Fruit fly (Drosophila melanogaster): ENCODE data around the gene CG2680.
A peak's percentile ranks its signal among the peaks of the same experiment; 100 is the strongest.

The CG2680 gene

DNA sequence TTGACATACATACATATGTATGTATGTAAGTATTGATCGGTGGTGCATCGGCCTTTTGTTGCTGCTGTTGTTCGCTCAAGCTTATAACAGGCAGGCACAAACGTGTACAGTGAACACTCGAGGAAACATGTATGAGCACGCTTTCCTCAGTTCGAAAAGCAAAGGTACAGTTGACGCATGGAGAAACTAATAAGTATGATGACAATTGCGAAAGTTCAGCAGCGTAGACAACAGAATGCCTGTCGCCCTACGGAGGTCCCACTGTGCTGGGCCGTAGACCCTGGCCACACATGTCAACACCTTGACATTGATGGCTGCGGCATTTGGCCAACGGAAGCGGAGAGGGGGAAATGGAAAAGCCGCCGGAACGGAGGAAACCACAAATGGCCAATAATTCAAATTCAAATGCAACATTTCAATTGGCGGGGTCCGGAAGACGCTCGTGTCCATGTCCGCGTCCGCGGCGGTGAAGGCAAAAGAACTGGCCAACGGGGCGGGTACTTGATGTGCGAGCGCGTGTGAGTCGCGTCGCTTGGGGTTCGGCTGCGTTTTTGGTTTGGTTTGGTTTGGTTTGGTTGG is 1.0 kb upstream of the CG2680 start, which contains the start of gene CG2681 (continued):
- TF ChIP-seq CG17359 (tag; optimal IDR thresholded peaks at IDR 0.05) (peak; percentile 37), Sox100B (GFP tag; optimal IDR thresholded peaks at IDR 0.05) (no peak), ro (GFP tag; IDR thresholded peaks at IDR 0.05) (no peak), CG12744 (GFP tag; optimal IDR thresholded peaks at IDR 0.05) (no peak), Nf-YA (GFP tag; IDR thresholded peaks at IDR 0.05) (peak; percentile 35; the same call in 1 of the 2 replicates), lmd (GFP tag; IDR thresholded peaks at IDR 0.05) (peak; percentile 71), CG3847 (GFP tag; IDR thresholded peaks at IDR 0.05) (0 out of 2 replicates have a peak, but pooled peaks have one; percentile 7), Optix (GFP tag; IDR thresholded peaks at IDR 0.05) (peak; percentile 56; the same call in 1 of the 3 replicates), Med (GFP tag) (peak; percentile 89), sens-2 (GFP tag; IDR thresholded peaks at IDR 0.05) (0 out of 2 replicates have a peak, but pooled peaks have one; percentile 12), yki (optimal IDR thresholded peaks at IDR 0.05) (no peak), emc (GFP tag; optimal IDR thresholded peaks at IDR 0.05) (no peak), Poxn (GFP tag; IDR thresholded peaks at IDR 0.05) (0 out of 2 replicates have a peak, but pooled peaks have one; percentile 3), z (GFP tag; IDR thresholded peaks at IDR 0.05) (no peak), her (GFP tag; optimal IDR thresholded peaks at IDR 0.05) (peak; percentile 15), al (GFP tag; IDR thresholded peaks at IDR 0.05) (peak; percentile 50), salm (tag; optimal IDR thresholded peaks at IDR 0.05) (no peak), Oaz (GFP tag; IDR thresholded peaks at IDR 0.05) (peak; percentile 37; the same call in 1 of the 2 replicates), Elba2 (GFP tag; optimal IDR thresholded peaks at IDR 0.05) (no peak), Hr39 (optimal IDR thresholded peaks at IDR 0.05) (no peak), CG12104 (GFP tag; optimal IDR thresholded peaks at IDR 0.05) (no peak), CG4707 (GFP tag; optimal IDR thresholded peaks at IDR 0.05) (no peak), zfh2 (GFP tag; optimal IDR thresholded peaks at IDR 0.05) (peak; percentile 23), kah (GFP tag; optimal IDR thresholded peaks at IDR 0.05) (no peak), unpg (GFP tag; optimal IDR thresholded peaks at IDR 0.05) (peak; percentile 2), Doc2 (GFP tag; IDR thresholded peaks at IDR 0.05) (no peak), CG2120 (GFP tag; optimal IDR thresholded peaks at IDR 0.05) (peak; percentile 59), Fer2 (tag; optimal IDR thresholded peaks at IDR 0.05) (no peak), Rfx (GFP tag; IDR thresholded peaks at IDR 0.05) (peak; percentile 72), D (optimal IDR thresholded peaks at IDR 0.05) (no peak), D (GFP tag; optimal IDR thresholded peaks at IDR 0.05) (no peak), CG14667 (GFP tag; IDR thresholded peaks at IDR 0.05) (peak; percentile 46; the same call in 1 of the 2 replicates), repo (GFP tag; optimal IDR thresholded peaks at IDR 0.05) (no peak), sens (GFP tag) (peak; percentile 72), CG1024 (GFP tag; IDR thresholded peaks at IDR 0.05) (0 out of 2 replicates have a peak, but pooled peaks have one; percentile 25), CG9215 (GFP tag; IDR thresholded peaks at IDR 0.05) (peak; percentile 41; the same call in 1 of the 2 replicates), hkb (optimal IDR thresholded peaks at IDR 0.05) (no peak), hkb (GFP tag; IDR thresholded peaks at IDR 0.05) (peak; percentile 50), Dbx (GFP tag; IDR thresholded peaks at IDR 0.05) (0 out of 3 replicates have a peak, but pooled peaks have one; percentile 30), CG17912 (GFP tag; optimal IDR thresholded peaks at IDR 0.05) (no peak), kay (GFP tag; optimal IDR thresholded peaks at IDR 0.05) (no peak), cwo (GFP tag; optimal IDR thresholded peaks at IDR 0.05) (no peak), org-1 (GFP tag; optimal IDR thresholded peaks at IDR 0.05) (peak; percentile 38), CG1602 (GFP tag; optimal IDR thresholded peaks at IDR 0.05) (no peak), CG17829 (tag; optimal IDR thresholded peaks at IDR 0.05) (no peak), Chrac-16 (GFP tag; optimal IDR thresholded peaks at IDR 0.05) (no peak), tio (GFP tag; optimal IDR thresholded peaks at IDR 0.05) (no peak), CG17568 (GFP tag; optimal IDR thresholded peaks at IDR 0.05) (no peak), rib (GFP tag; IDR thresholded peaks at IDR 0.05) (0 out of 2 replicates have a peak, but pooled peaks have one; percentile 25), CG13624 (GFP tag; optimal IDR thresholded peaks at IDR 0.05) (peak; percentile 20), Dip3 (GFP tag; optimal IDR thresholded peaks at IDR 0.05) (peak; percentile 31), mam (GFP tag; optimal IDR thresholded peaks at IDR 0.05) (peak; percentile 43), Meics (GFP tag; optimal IDR thresholded peaks at IDR 0.05) (peak; percentile 21)

Measured in whole organism, embryonic.